Fruit fly (Drosophila melanogaster) whole organism, embryonic: ENCODE measurements around the gene djl.

ENCODE experiments used
- Blimp-1 ChIP-seq: fragments of 200-800 bp; sonication (Bioruptor generic); optimal IDR thresholded peaks from 3 replicates; lab custom pipeline; 2018; ENCODE audit warnings: missing biosample characterization, missing genetic modification characterization, mild to moderate bottlenecking, moderate library complexity, missing genetic modification reagents
- CG11398 ChIP-seq: fragments of 200-800 bp; sonication (Bioruptor generic); optimal IDR thresholded peaks from 2 replicates; lab custom pipeline; 2016; ENCODE audit warnings: missing biosample characterization, missing genetic modification characterization
- CG12659 ChIP-seq: fragments of 200-800 bp; sonication (Bioruptor generic); optimal IDR thresholded peaks from 3 replicates; lab custom pipeline; 2017; ENCODE audit warnings: mild to moderate bottlenecking, missing biosample characterization, missing genetic modification reagents, missing genetic modification characterization
- CG13424 ChIP-seq: fragments of 200-800 bp; sonication (Bioruptor generic); optimal IDR thresholded peaks from 2 replicates; lab custom pipeline; 2019; ENCODE audit warnings: missing biosample characterization, mild to moderate bottlenecking, missing genetic modification characterization, moderate library complexity
- CG15696 ChIP-seq: fragments of 200-800 bp; sonication (Bioruptor generic); optimal IDR thresholded peaks from 2 replicates; lab custom pipeline; 2019; ENCODE audit warnings: missing biosample characterization, mild to moderate bottlenecking, missing genetic modification characterization, moderate library complexity
- CG16863 ChIP-seq: fragments of 200-800 bp; sonication (Bioruptor generic); optimal IDR thresholded peaks from 3 replicates; lab custom pipeline; 2016; ENCODE audit warnings: missing biosample characterization, missing genetic modification characterization
- CG17186 ChIP-seq: fragments of 200-800 bp; sonication (Bioruptor generic); optimal IDR thresholded peaks from 3 replicates; lab custom pipeline; 2017; ENCODE audit warnings: missing biosample characterization, missing genetic modification reagents, missing genetic modification characterization
- CG18011 ChIP-seq: fragments of 200-800 bp; sonication (Bioruptor generic); optimal IDR thresholded peaks from 2 replicates; lab custom pipeline; 2017; ENCODE audit warnings: missing biosample characterization, missing genetic modification characterization, mild to moderate bottlenecking, moderate library complexity, missing genotype
- CG18599 ChIP-seq: fragments of 200-800 bp; sonication (Bioruptor generic); optimal IDR thresholded peaks from 3 replicates; lab custom pipeline; 2017; ENCODE audit warnings: missing biosample characterization, missing genetic modification characterization, mild to moderate bottlenecking, moderate library complexity, missing genetic modification reagents
- CG2199 ChIP-seq: fragments of 200-800 bp; sonication (Bioruptor generic); IDR thresholded peaks from 3 replicates; pipeline ENCODE4 v1.3.6; 2022; ENCODE audit warnings: missing biosample characterization, missing genetic modification characterization
- CG2712 ChIP-seq: fragments of 200-800 bp; optimal IDR thresholded peaks from 3 replicates; lab custom pipeline; 2019; ENCODE audit warnings: missing biosample characterization, mild to moderate bottlenecking, missing genetic modification characterization, moderate library complexity
- CG31441 ChIP-seq: fragments of 200-800 bp; sonication (Bioruptor generic); IDR thresholded peaks from 2 replicates; pipeline ENCODE4 v1.3.6; 2022; ENCODE audit warnings: missing biosample characterization, missing genetic modification characterization
- CG3847 ChIP-seq: fragments of 200-800 bp; sonication (Bioruptor generic); IDR thresholded peaks from 2 replicates; pipeline ENCODE4 v1.3.6; 2022; ENCODE audit warnings: missing biosample characterization, missing genetic modification characterization
- CG4282 ChIP-seq: fragments of 200-800 bp; sonication (Bioruptor generic); optimal IDR thresholded peaks from 2 replicates; lab custom pipeline; 2016; ENCODE audit warnings: missing biosample characterization, missing genetic modification characterization
- CG4854 ChIP-seq: fragments of 200-800 bp; sonication (Bioruptor generic); optimal IDR thresholded peaks from 2 replicates; lab custom pipeline; 2016; ENCODE audit warnings: missing biosample characterization, missing genetic modification characterization, inconsistent platforms
- CG7357 ChIP-seq: fragments of 200-800 bp; sonication (Bioruptor generic); IDR thresholded peaks from 3 replicates; pipeline ENCODE4 v1.3.6; 2022; ENCODE audit warnings: missing biosample characterization, missing genetic modification characterization
- CG7372 ChIP-seq: fragments of 200-800 bp; sonication (Bioruptor generic); IDR thresholded peaks from 2 replicates; pipeline ENCODE4 v1.3.6; 2022; ENCODE audit warnings: missing biosample characterization, missing genetic modification characterization
- CG7786 ChIP-seq: fragments of 200-800 bp; sonication (Bioruptor generic); optimal IDR thresholded peaks from 2 replicates; lab custom pipeline; 2016; ENCODE audit warnings: missing biosample characterization, missing genetic modification characterization
- CG7963 ChIP-seq: fragments of 200-800 bp; sonication (Bioruptor generic); IDR thresholded peaks from 3 replicates; pipeline ENCODE4 v1.3.6; 2022; ENCODE audit warnings: missing biosample characterization, missing genetic modification characterization; ENCODE audit not compliant: partially characterized antibody
- CG9437 ChIP-seq: fragments of 200-800 bp; sonication (Bioruptor generic); optimal IDR thresholded peaks from 2 replicates; lab custom pipeline; 2018; ENCODE audit warnings: missing biosample characterization, mild to moderate bottlenecking, missing genetic modification characterization
- D ChIP-seq, 2 experiments: fragments of 200-800 bp in 1 of 2; fragments of >200 bp in 1 of 2; sonication (Bioruptor generic) in 1 of 2; optimal IDR thresholded peaks; 2 replicates in 1 of 2; 3 replicates in 1 of 2; lab custom pipeline; 2017; ENCODE audit warnings: mild to moderate bottlenecking in 1 of 2, missing biosample characterization in 1 of 2, missing genetic modification characterization in 1 of 2, missing genetic modification reagents in 1 of 2
- E2f2 ChIP-seq: fragments of 200-800 bp; sonication (Bioruptor generic); IDR thresholded peaks from 2 replicates; pipeline ENCODE4 v1.3.6; 2022; ENCODE audit warnings: missing biosample characterization, missing genetic modification characterization
- Gsc ChIP-seq: fragments of 200-800 bp; sonication (Bioruptor generic); IDR thresholded peaks from 2 replicates; pipeline ENCODE4 v1.3.6; 2022; ENCODE audit warnings: missing biosample characterization, missing genetic modification characterization
- Lhr ChIP-seq: fragments of 200-800 bp; sonication (Bioruptor generic); optimal IDR thresholded peaks from 3 replicates; lab custom pipeline; 2017; ENCODE audit warnings: mild to moderate bottlenecking, missing biosample characterization, missing genetic modification reagents, missing genetic modification characterization
- Med ChIP-seq: fragments of 200-800 bp; sonication (Bioruptor generic); peaks from one replicate; lab custom pipeline; 2016; ENCODE audit warnings: missing biosample characterization, missing genetic modification characterization, mild to moderate bottlenecking, inconsistent platforms, moderate library complexity
- NK7.1 ChIP-seq: fragments of 200-800 bp; sonication (Bioruptor generic); optimal IDR thresholded peaks from 3 replicates; lab custom pipeline; 2016; ENCODE audit warnings: missing biosample characterization, missing genetic modification characterization
- Neu2 ChIP-seq: fragments of 200-800 bp; sonication (Bioruptor generic); optimal IDR thresholded peaks from 3 replicates; lab custom pipeline; 2016; ENCODE audit warnings: missing biosample characterization, missing genetic modification characterization, borderline replicate concordance
- Oaz ChIP-seq: fragments of 200-800 bp; sonication (Bioruptor generic); IDR thresholded peaks from 2 replicates; pipeline ENCODE4 v1.3.6; 2022; ENCODE audit warnings: missing biosample characterization, missing genetic modification characterization
- Optix ChIP-seq: fragments of 200-800 bp; sonication (Bioruptor generic); IDR thresholded peaks from 3 replicates; pipeline ENCODE4 v1.3.6; 2022; ENCODE audit warnings: missing biosample characterization, missing genetic modification characterization
- Side ChIP-seq: fragments of 200-800 bp; sonication (Bioruptor generic); optimal IDR thresholded peaks from 2 replicates; lab custom pipeline; 2016; ENCODE audit warnings: missing biosample characterization, missing genetic modification characterization
- Xbp1 ChIP-seq: fragments of 200-800 bp; sonication (Bioruptor generic); optimal IDR thresholded peaks from 3 replicates; lab custom pipeline; 2016; ENCODE audit warnings: missing biosample characterization, mild to moderate bottlenecking, missing genetic modification characterization
- ap ChIP-seq: fragments of 200-800 bp; sonication (Bioruptor generic); IDR thresholded peaks from 2 replicates; pipeline ENCODE4 v1.3.6; 2022; ENCODE audit warnings: missing biosample characterization, missing genetic modification characterization
- fd96Cb ChIP-seq: fragments of 200-800 bp; sonication (Bioruptor generic); optimal IDR thresholded peaks from 2 replicates; lab custom pipeline; 2018; ENCODE audit warnings: missing biosample characterization, mild to moderate bottlenecking, missing genetic modification characterization, moderate library complexity
- grau ChIP-seq: fragments of 200-800 bp; optimal IDR thresholded peaks from 3 replicates; lab custom pipeline; 2019; ENCODE audit warnings: missing biosample characterization, mild to moderate bottlenecking, missing genetic modification characterization, moderate library complexity
- inv ChIP-seq: fragments of 200-800 bp; sonication (Bioruptor generic); IDR thresholded peaks from 2 replicates; pipeline ENCODE4 v1.3.6; 2022; ENCODE audit warnings: missing biosample characterization, missing genetic modification characterization; ENCODE audit not compliant: partially characterized antibody
- lmd ChIP-seq: fragments of 200-800 bp; sonication (Bioruptor generic); IDR thresholded peaks from 2 replicates; pipeline ENCODE4 v1.3.6; 2022; ENCODE audit warnings: missing biosample characterization, missing genetic modification characterization
- lola ChIP-seq, 3 experiments: fragments of >200 bp in 2 of 3; fragments of 200-800 bp in 1 of 3; sonication (Bioruptor generic) in 1 of 3; optimal IDR thresholded peaks; 2 replicates each; lab custom pipeline; 2017 to 2019; ENCODE audit warnings: missing biosample characterization in 3 of 3, missing genetic modification characterization in 3 of 3, mild to moderate bottlenecking in 1 of 3, moderate library complexity in 1 of 3
- lov ChIP-seq, 2 experiments: fragments of 200-800 bp in 1 of 2; fragments of >200 bp in 1 of 2; sonication (Bioruptor generic) in 1 of 2; IDR thresholded peaks in 1 of 2; optimal IDR thresholded peaks in 1 of 2; 2 replicates in 1 of 2; 3 replicates in 1 of 2; pipeline versions ENCODE4 v1.3.6 to Lab custom; 2017 to 2022; ENCODE audit warnings: missing biosample characterization in 1 of 2, missing genetic modification characterization in 1 of 2
- mam ChIP-seq: fragments of 200-800 bp; sonication (Bioruptor generic); optimal IDR thresholded peaks from 3 replicates; lab custom pipeline; 2016; ENCODE audit warnings: missing biosample characterization, missing genetic modification characterization
- pho ChIP-seq: fragments of 200-800 bp; sonication (Bioruptor generic); optimal IDR thresholded peaks from 2 replicates; lab custom pipeline; 2016; ENCODE audit warnings: missing biosample characterization, missing genetic modification characterization
- sisA ChIP-seq: fragments of 200-800 bp; sonication (Bioruptor generic); IDR thresholded peaks from 2 replicates; pipeline ENCODE4 v1.3.6; 2022; ENCODE audit warnings: missing biosample characterization, missing genetic modification characterization
- ssp ChIP-seq: fragments of 200-800 bp; sonication (Bioruptor generic); IDR thresholded peaks from 2 replicates; pipeline ENCODE4 v1.3.6; 2022; ENCODE audit warnings: missing biosample characterization, missing genetic modification characterization
- tap ChIP-seq: fragments of 200-800 bp; optimal IDR thresholded peaks from 3 replicates; lab custom pipeline; 2019; ENCODE audit warnings: missing biosample characterization, mild to moderate bottlenecking, missing genetic modification characterization, moderate library complexity
- tin ChIP-seq: fragments of 200-800 bp; sonication (Bioruptor generic); optimal IDR thresholded peaks from 3 replicates; lab custom pipeline; 2016; ENCODE audit warnings: missing biosample characterization, missing genetic modification characterization
- tio ChIP-seq: fragments of 200-800 bp; sonication (Bioruptor generic); optimal IDR thresholded peaks from 2 replicates; lab custom pipeline; 2017; ENCODE audit warnings: missing biosample characterization, missing genetic modification characterization, inconsistent platforms
- tll ChIP-seq, 2 experiments: fragments of 200-800 bp in 1 of 2; fragments of >200 bp in 1 of 2; sonication (Bioruptor generic) in 1 of 2; optimal IDR thresholded peaks; 2 replicates each; lab custom pipeline; 2017 to 2019; ENCODE audit warnings: missing biosample characterization in 2 of 2, missing genetic modification characterization in 2 of 2, mild to moderate bottlenecking in 1 of 2, moderate library complexity in 1 of 2
- zen ChIP-seq: fragments of 200-800 bp; sonication (Bioruptor generic); optimal IDR thresholded peaks from 3 replicates; lab custom pipeline; 2018; ENCODE audit warnings: missing biosample characterization, mild to moderate bottlenecking, missing genetic modification characterization, moderate library complexity

Gene djl

DNA sequence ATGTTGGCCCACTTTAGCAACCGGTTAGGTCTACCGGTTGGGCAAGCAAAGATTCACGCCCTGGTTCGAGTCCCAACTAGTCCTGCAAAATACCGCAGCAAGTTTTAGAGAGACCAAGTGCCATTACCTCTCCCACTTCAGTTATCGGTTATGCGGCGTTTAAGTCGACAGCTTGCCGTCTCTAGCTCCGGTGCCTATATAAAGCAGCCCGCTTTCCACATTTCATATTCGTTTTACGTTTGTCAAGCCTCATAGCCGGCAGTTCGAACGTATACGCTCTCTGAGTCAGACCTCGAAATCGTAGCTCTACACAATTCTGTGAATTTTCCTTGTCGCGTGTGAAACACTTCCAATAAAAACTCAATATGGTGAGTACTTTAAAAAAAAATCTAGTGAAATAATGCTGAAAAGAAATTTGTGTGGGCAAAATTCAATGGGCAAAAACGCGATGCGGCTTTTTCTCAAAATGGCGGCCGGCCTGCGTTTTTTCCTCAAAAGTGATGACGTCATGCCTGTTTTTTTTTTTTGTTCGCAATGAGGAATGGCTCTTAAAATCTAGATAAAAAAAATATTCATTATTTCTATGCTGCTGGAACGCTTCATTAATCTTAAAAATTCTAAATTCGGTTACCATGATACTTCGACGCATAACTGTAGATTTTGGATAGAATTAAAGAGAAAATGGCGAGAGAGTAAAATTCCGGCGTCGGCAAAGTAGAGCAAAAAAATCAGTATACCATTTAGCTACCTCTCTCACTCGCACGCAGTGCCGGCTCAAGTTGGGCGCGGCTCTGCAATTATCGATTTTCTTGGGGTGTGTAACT lies 26.0 kb downstream of the djl start, which contains the start of gene alphaTub84B (continued):
- TF ChIP-seq Side (GFP tag; lab: Kevin White, UChicago) = peak; percentile 65
- TF ChIP-seq CG18599 (GFP tag; lab: Kevin White, UChicago) = peak; percentile 56
- peak; percentile 48 for TF ChIP-seq Blimp-1 (GFP tag; lab: Kevin White, UChicago)
- TF ChIP-seq ap (GFP tag; lab: Robert Waterston, UW) = no peak
- TF ChIP-seq pho = peak; percentile 64
- TF ChIP-seq lola (GFP tag; optimal IDR thresholded peaks at IDR 0.05; lab: Kevin White, UChicago) = no peak
- peak; percentile 39 for TF ChIP-seq tap (tag; lab: Kevin White, UChicago)
- TF ChIP-seq Oaz (GFP tag; lab: Robert Waterston, UW) = no peak
- no peak for TF ChIP-seq sisA (GFP tag; lab: Robert Waterston, UW)
- peak; percentile 62 for TF ChIP-seq CG3847 (GFP tag; lab: Robert Waterston, UW)
- TF ChIP-seq fd96Cb (tag; lab: Kevin White, UChicago) = no peak
- TF ChIP-seq E2f2 (GFP tag; lab: Robert Waterston, UW) = peak; percentile 33
- no peak for TF ChIP-seq CG7357
- TF ChIP-seq Med = peak; percentile 98
- no peak for TF ChIP-seq CG7372 (GFP tag; lab: Robert Waterston, UW)
- peak; percentile 46; the same call in 1 of the 2 replicates for TF ChIP-seq ssp (GFP tag; lab: Robert Waterston, UW)
- no peak for TF ChIP-seq Gsc (GFP tag; lab: Robert Waterston, UW)
- peak; percentile 81 for TF ChIP-seq CG4282 (GFP tag; lab: Kevin White, UChicago)
- no peak for TF ChIP-seq lov (optimal IDR thresholded peaks at IDR 0.05; lab: Kevin White, UChicago)
- TF ChIP-seq lov (GFP tag; IDR thresholded peaks at IDR 0.05; lab: Robert Waterston, UW) = peak; percentile 88
- TF ChIP-seq lmd (GFP tag; lab: Robert Waterston, UW) = peak; percentile 10; the same call in 1 of the 2 replicates
- TF ChIP-seq tll (GFP tag; optimal IDR thresholded peaks at IDR 0.05; lab: Kevin White, UChicago) = no peak
- TF ChIP-seq Optix (GFP tag; lab: Robert Waterston, UW) = no peak
- no peak for TF ChIP-seq CG9437 (GFP tag; lab: Kevin White, UChicago)
- no peak for TF ChIP-seq inv (GFP tag; lab: Robert Waterston, UW)
- TF ChIP-seq CG7963 (GFP tag; lab: Robert Waterston, UW) = 0 out of 3 replicates have a peak, but pooled peaks have one; percentile 20
- TF ChIP-seq CG18011 = no peak
- peak; percentile 73 for TF ChIP-seq CG16863 (GFP tag; lab: Kevin White, UChicago)
- peak; percentile 34 for TF ChIP-seq zen (tag; lab: Kevin White, UChicago)
- peak; percentile 12 for TF ChIP-seq CG15696 (tag; lab: Kevin White, UChicago)
- no peak for TF ChIP-seq D (optimal IDR thresholded peaks at IDR 0.05; lab: Kevin White, UChicago)
- peak; percentile 48 for TF ChIP-seq D (GFP tag; optimal IDR thresholded peaks at IDR 0.05; lab: Kevin White, UChicago)
- TF ChIP-seq grau (tag; lab: Kevin White, UChicago) = peak; percentile 45
- peak; percentile 88 for TF ChIP-seq Lhr
- peak; percentile 53 for TF ChIP-seq mam (GFP tag; lab: Kevin White, UChicago)
- peak; percentile 62 for TF ChIP-seq CG17186 (GFP tag; lab: Kevin White, UChicago)
- peak; percentile 50; the same call in 1 of the 2 replicates for TF ChIP-seq CG31441 (GFP tag; lab: Robert Waterston, UW)
- peak; percentile 54 for TF ChIP-seq CG7786
- no peak for TF ChIP-seq CG13424
- TF ChIP-seq NK7.1 (GFP tag; lab: Kevin White, UChicago) = peak; percentile 55
- TF ChIP-seq CG12659 = peak; percentile 89
- TF ChIP-seq CG2199 (GFP tag; lab: Robert Waterston, UW) = peak; percentile 85; the same call in 2 of the 3 replicates
- TF ChIP-seq Neu2 = peak; percentile 51
- TF ChIP-seq CG4854 (GFP tag; lab: Kevin White, UChicago) = peak; percentile 60
- TF ChIP-seq Xbp1 (GFP tag; lab: Kevin White, UChicago) = peak; percentile 52
- TF ChIP-seq CG2712 (tag; lab: Kevin White, UChicago) = peak; percentile 56
- peak; percentile 20 for TF ChIP-seq tin (GFP tag; lab: Kevin White, UChicago)
- TF ChIP-seq CG11398 (GFP tag; lab: Kevin White, UChicago) = peak; percentile 64
- no peak for TF ChIP-seq tio
